Fruit fly (Drosophila melanogaster): ENCODE data around the gene PolD1.

DNA sequence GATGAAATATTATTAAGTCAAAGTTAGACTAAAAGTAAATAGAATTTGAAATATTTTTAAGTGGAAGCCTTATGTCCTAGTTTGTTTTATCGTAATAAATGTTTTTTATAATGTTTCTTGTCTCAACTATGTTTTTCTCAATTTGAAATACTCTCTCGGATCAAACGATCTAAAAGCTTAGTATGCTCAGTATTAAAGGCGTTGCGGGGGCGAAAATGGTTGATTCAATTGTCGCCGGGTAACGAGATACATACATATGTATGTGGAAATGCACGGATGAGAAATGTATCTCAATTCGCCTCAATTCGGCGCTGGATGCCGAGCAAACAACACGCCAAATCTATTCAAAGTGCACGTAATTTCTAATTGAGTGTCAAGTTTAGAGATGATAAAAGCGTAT, 47.6 kb upstream of the PolD1 start, which contains the start of gene CG5895:
- TF ChIP-seq Hr83 (GFP tag; optimal IDR thresholded peaks at IDR 0.05; ENCODE audit: poor library complexity, severe bottlenecking) = no peak
- no peak for TF ChIP-seq Hr78 (GFP tag; optimal IDR thresholded peaks at IDR 0.05)
- TF ChIP-seq dl (GFP tag; optimal IDR thresholded peaks at IDR 0.05; ENCODE audit: insufficient read depth in 1 of 2, partially characterized antibody in 2 of 2) = no peak
- TF ChIP-seq CG9705 (GFP tag; optimal IDR thresholded peaks at IDR 0.05) = no peak
- TF ChIP-seq CG32264 (GFP tag; optimal IDR thresholded peaks at IDR 0.05) = no peak
- no peak for TF ChIP-seq usp (GFP tag; optimal IDR thresholded peaks at IDR 0.05)
- TF ChIP-seq Rel (GFP tag; optimal IDR thresholded peaks at IDR 0.05) = no peak
- TF ChIP-seq Rel (tag; optimal IDR thresholded peaks at IDR 0.05) = no peak

Data from whole organism, wandering third instar larva.